ENCODE assay signal across 5 fruit fly cellular contexts in the genomic region with DNA sequence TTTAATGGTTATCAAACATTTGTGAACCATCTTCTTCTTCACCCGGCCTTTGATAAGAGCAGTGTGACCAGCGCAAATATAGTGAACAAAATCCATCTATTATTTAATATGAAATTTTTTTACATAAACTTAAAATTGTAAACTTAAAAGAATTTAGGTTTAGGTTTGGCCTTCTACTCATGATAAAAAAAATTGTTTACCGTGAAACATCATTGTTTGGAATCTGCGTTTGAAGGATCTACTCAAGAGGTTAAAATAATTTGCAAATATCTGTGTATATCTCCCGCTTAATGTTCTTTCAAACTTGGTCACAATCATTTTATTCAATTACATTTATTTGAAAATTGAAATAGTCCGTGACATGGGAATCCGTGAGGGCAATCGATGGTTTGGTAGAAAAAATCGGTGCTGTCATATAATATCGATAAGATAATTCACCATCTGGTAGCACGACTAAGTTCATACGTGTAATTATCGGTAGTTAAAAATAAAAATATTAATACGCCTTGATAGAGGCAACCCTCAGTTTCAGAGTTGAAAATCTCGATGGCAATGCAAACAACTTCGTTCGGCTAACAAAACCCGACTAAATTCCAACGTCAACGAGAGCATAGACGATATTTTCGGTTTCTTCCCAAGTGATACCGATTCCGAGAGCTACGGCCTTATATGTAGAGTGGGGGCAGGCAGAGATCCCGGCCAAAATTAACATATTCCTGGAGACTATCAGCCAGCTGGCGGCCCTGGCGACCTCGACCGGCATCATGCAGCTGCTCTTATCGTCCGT.
TF ChIP-seq lines count a peak whose summit lies in the region.

TSS of gene betaGlu (minus strand) at position 59 of the 787 bp plus-strand sequence.
TSS of gene sip3 (plus strand) at position 430 of the 787 bp plus-strand sequence.

- TF ChIP-seq CTCF in whole organism, embryonic (GFP tag; optimal IDR thresholded peaks at IDR 0.05; lab: Kevin White, UChicago): no peak

TF ChIP-seq in whole organism, adult, 20 proteins besides CTCF, POLR2A, EP300 and RAD21:
- peak; percentile 7 for TF ChIP-seq CG1620 (GFP tag; optimal IDR thresholded peaks at IDR 0.05; lab: Kevin White, UChicago)
- peak; percentile 61 for TF ChIP-seq toe (GFP tag; optimal IDR thresholded peaks at IDR 0.05; lab: Kevin White, UChicago)
- peak; percentile 31 for TF ChIP-seq CG11617 (GFP tag; optimal IDR thresholded peaks at IDR 0.05; lab: Kevin White, UChicago)
- peak; percentile 32 for TF ChIP-seq bab1 (GFP tag; optimal IDR thresholded peaks at IDR 0.05; lab: Kevin White, UChicago)
- peak; percentile 7 for TF ChIP-seq pad (GFP tag; optimal IDR thresholded peaks at IDR 0.05; lab: Kevin White, UChicago)
- no peak for TF ChIP-seq Clk (GFP tag; optimal IDR thresholded peaks at IDR 0.05; lab: Kevin White, UChicago)
- peak; percentile 96 for TF ChIP-seq kay (GFP tag; lab: Kevin White, UChicago; ENCODE audit: borderline replicate concordance)
- TF ChIP-seq CG33017 (tag; optimal IDR thresholded peaks at IDR 0.05; lab: Kevin White, UChicago): no peak

TF ChIP-seq in whole organism, embryonic, 481 proteins besides CTCF, POLR2A, EP300 and RAD21 (continues in another document):
- TF ChIP-seq Taf1 (GFP tag; IDR thresholded peaks at IDR 0.05; lab: Robert Waterston, UW): no peak
- peak; percentile 41 for TF ChIP-seq CG8290 (GFP tag; optimal IDR thresholded peaks at IDR 0.05; lab: Kevin White, UChicago)
- TF ChIP-seq CG8290 (tag; optimal IDR thresholded peaks at IDR 0.05; lab: Kevin White, UChicago): no peak
- TF ChIP-seq CG14667 (GFP tag; IDR thresholded peaks at IDR 0.05; lab: Robert Waterston, UW): no peak
- TF ChIP-seq kah (GFP tag; optimal IDR thresholded peaks at IDR 0.05; lab: Kevin White, UChicago): no peak
- peak; percentile 36 for TF ChIP-seq CG17829 (tag; optimal IDR thresholded peaks at IDR 0.05; lab: Kevin White, UChicago)
- no peak for TF ChIP-seq Deaf1 (tag; optimal IDR thresholded peaks at IDR 0.05; lab: Kevin White, UChicago)
- TF ChIP-seq CoRest (tag; optimal IDR thresholded peaks at IDR 0.05; lab: Kevin White, UChicago): peak; percentile 39
- no peak for TF ChIP-seq D (optimal IDR thresholded peaks at IDR 0.05; lab: Kevin White, UChicago)
- no peak for TF ChIP-seq D (GFP tag; optimal IDR thresholded peaks at IDR 0.05; lab: Kevin White, UChicago)
- peak; percentile 64 for TF ChIP-seq Ets65A (GFP tag; lab: Kevin White, UChicago)
- TF ChIP-seq YL-1 (GFP tag; optimal IDR thresholded peaks at IDR 0.05; lab: Kevin White, UChicago): peak; percentile 73
- TF ChIP-seq phol (tag; optimal IDR thresholded peaks at IDR 0.05; lab: Kevin White, UChicago): peak; percentile 34
- no peak for TF ChIP-seq CG7372 (GFP tag; IDR thresholded peaks at IDR 0.05; lab: Robert Waterston, UW)
- TF ChIP-seq CG6689 (GFP tag; IDR thresholded peaks at IDR 0.05; lab: Robert Waterston, UW): no peak
- peak; percentile 86 for TF ChIP-seq hbn (GFP tag; IDR thresholded peaks at IDR 0.05; lab: Robert Waterston, UW; ENCODE audit: partially characterized antibody)
- peak; percentile 27 for TF ChIP-seq Dek (tag; optimal IDR thresholded peaks at IDR 0.05; lab: Kevin White, UChicago)
- TF ChIP-seq HLH4C (GFP tag; IDR thresholded peaks at IDR 0.05; lab: Robert Waterston, UW; ENCODE audit: partially characterized antibody): peak; percentile 93
- TF ChIP-seq schlank (tag; optimal IDR thresholded peaks at IDR 0.05; lab: Kevin White, UChicago): no peak

TF ChIP-seq in whole organism, prepupa, 60 proteins besides CTCF, POLR2A, EP300 and RAD21 (continues in another document):
- TF ChIP-seq Eip75B (GFP tag; optimal IDR thresholded peaks at IDR 0.05; lab: Kevin White, UChicago): peak; percentile 18
- no peak for TF ChIP-seq eg (GFP tag; IDR thresholded peaks at IDR 0.05; lab: Robert Waterston, UW)
- no peak for TF ChIP-seq CG6792 (GFP tag; optimal IDR thresholded peaks at IDR 0.05; lab: Kevin White, UChicago)
- TF ChIP-seq Eip78C (GFP tag; lab: Kevin White, UChicago): peak; percentile 82
- TF ChIP-seq CG31627 (GFP tag; optimal IDR thresholded peaks at IDR 0.05; lab: Kevin White, UChicago): peak; percentile 26
- no peak for TF ChIP-seq Sox102F (GFP tag; optimal IDR thresholded peaks at IDR 0.05; lab: Kevin White, UChicago)
- TF ChIP-seq acj6 (GFP tag; optimal IDR thresholded peaks at IDR 0.05; lab: Kevin White, UChicago): peak; percentile 1
- no peak for TF ChIP-seq CG7368 (GFP tag; optimal IDR thresholded peaks at IDR 0.05; lab: Kevin White, UChicago)
- TF ChIP-seq CG9139 (GFP tag; optimal IDR thresholded peaks at IDR 0.05; lab: Kevin White, UChicago): no peak
- no peak for TF ChIP-seq CG8632 (GFP tag; optimal IDR thresholded peaks at IDR 0.05; lab: Kevin White, UChicago)
- TF ChIP-seq Gug (GFP tag; IDR thresholded peaks at IDR 0.05; lab: Robert Waterston, UW): no peak
- TF ChIP-seq Sox15 (GFP tag; optimal IDR thresholded peaks at IDR 0.05; lab: Kevin White, UChicago): no peak
- TF ChIP-seq ss (GFP tag; optimal IDR thresholded peaks at IDR 0.05; lab: Kevin White, UChicago): peak in 1 of 2 experiments; percentile 4
- TF ChIP-seq CG10669 (GFP tag; optimal IDR thresholded peaks at IDR 0.05; lab: Kevin White, UChicago): no peak
- peak; percentile 48 for TF ChIP-seq esn (GFP tag; optimal IDR thresholded peaks at IDR 0.05; lab: Kevin White, UChicago)
- peak; percentile 90 for TF ChIP-seq svp (GFP tag; lab: Kevin White, UChicago)
- TF ChIP-seq Sox14 (GFP tag; optimal IDR thresholded peaks at IDR 0.05; lab: Kevin White, UChicago): peak; percentile 40
- no peak for TF ChIP-seq CG11902 (GFP tag; optimal IDR thresholded peaks at IDR 0.05; lab: Kevin White, UChicago)
- TF ChIP-seq achi (GFP tag; optimal IDR thresholded peaks at IDR 0.05; lab: Kevin White, UChicago): peak; percentile 61
- peak; percentile 14 for TF ChIP-seq Hr4 (GFP tag; optimal IDR thresholded peaks at IDR 0.05; lab: Kevin White, UChicago)

TF ChIP-seq in whole organism, pupa, 21 proteins besides CTCF, POLR2A, EP300 and RAD21:
- TF ChIP-seq CG12605 (GFP tag; IDR thresholded peaks at IDR 0.05; lab: Robert Waterston, UW) (no peak), Pif1B (GFP tag; optimal IDR thresholded peaks at IDR 0.05; lab: Kevin White, UChicago) (peak; percentile 5), Ets98B (GFP tag; IDR thresholded peaks at IDR 0.05; lab: Robert Waterston, UW) (no peak), CG10348 (GFP tag; IDR thresholded peaks at IDR 0.05; lab: Robert Waterston, UW) (no peak)
TF ChIP-seq in whole organism, pupa: peak in this region for 1.

TF ChIP-seq in whole organism, wandering third instar larva, 38 proteins besides CTCF, POLR2A, EP300 and RAD21:
- TF ChIP-seq foxo (GFP tag; optimal IDR thresholded peaks at IDR 0.05; lab: Kevin White, UChicago) (peak in 1 of 2 experiments; percentile 5), usp (GFP tag; optimal IDR thresholded peaks at IDR 0.05; lab: Kevin White, UChicago) (no peak), sv (GFP tag; optimal IDR thresholded peaks at IDR 0.05; lab: Kevin White, UChicago) (peak; percentile 16), h (GFP tag; optimal IDR thresholded peaks at IDR 0.05; lab: Kevin White, UChicago) (peak; percentile 32), rgr (GFP tag; optimal IDR thresholded peaks at IDR 0.05; lab: Kevin White, UChicago) (peak; percentile 19), sage (GFP tag; optimal IDR thresholded peaks at IDR 0.05; lab: Kevin White, UChicago) (peak; percentile 59), Sp1 (GFP tag; optimal IDR thresholded peaks at IDR 0.05; lab: Kevin White, UChicago) (peak; percentile 26), OdsH (GFP tag; optimal IDR thresholded peaks at IDR 0.05; lab: Kevin White, UChicago) (no peak), HLH106 (tag; optimal IDR thresholded peaks at IDR 0.05; lab: Kevin White, UChicago) (peak; percentile 12)
TF ChIP-seq in whole organism, wandering third instar larva: peak in this region for 7.
